Fruit fly (Drosophila melanogaster) whole organism: ENCODE measurements around the gene CG11037.

Experiments
- CG8478 ChIP-seq: fragments of >200 bp; optimal IDR thresholded peaks from 2 replicates; lab custom pipeline; 2018; ENCODE audit warnings: inconsistent platforms
- usp ChIP-seq: fragments of >200 bp; optimal IDR thresholded peaks from 2 replicates; lab custom pipeline; 2017; ENCODE audit warnings: missing biosample characterization, missing genetic modification characterization, mixed read lengths

- TF ChIP-seq CG8478: no peak
- no peak for TF ChIP-seq usp (GFP tag; lab: Kevin White, UChicago)
Measured at dm6 chr3L:20999639-21000038, 38.5 kb upstream of the CG11037 start.
